Worm (Caenorhabditis elegans) whole organism, midembryonic: ENCODE data around the gene C50D2.10.

Source experiments
- T22C8.4 ChIP-seq: fragments of 200-800 bp; sonication (Bioruptor generic); IDR thresholded peaks from 2 replicates; pipeline ENCODE4 v1.3.6; 2022; ENCODE audit warnings: missing genetic modification characterization, missing compliant biosample characterization
- flt-1 ChIP-seq: fragments of 200-800 bp; sonication (Bioruptor generic); IDR thresholded peaks from 2 replicates; pipeline ENCODE4 v1.3.6; 2022; ENCODE audit warnings: missing genetic modification characterization, missing compliant biosample characterization

DNA sequence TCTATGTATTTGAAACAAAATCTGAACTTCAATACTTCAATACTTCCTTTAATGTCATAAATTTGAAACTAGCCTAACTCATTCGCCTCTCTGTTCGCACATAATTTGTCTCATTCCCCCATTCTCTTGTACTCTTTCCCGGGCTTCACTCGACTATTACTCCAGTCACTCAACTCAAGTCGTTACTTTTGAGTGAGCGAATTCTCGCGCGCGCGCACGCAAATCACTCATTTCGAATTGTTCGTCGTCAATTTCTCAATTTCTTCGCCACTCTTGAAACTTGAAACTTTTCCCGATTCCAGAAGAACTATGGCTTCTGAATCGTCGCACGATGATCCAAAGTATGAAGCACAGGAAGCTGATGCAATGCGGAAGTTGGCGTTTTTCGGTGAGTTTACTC is 5.3 kb downstream of the C50D2.10 start, which contains the start of gene col-68:
- no peak for TF ChIP-seq T22C8.4 (GFP tag; lab: Robert Waterston, UW)
- TF ChIP-seq flt-1 (GFP tag; lab: Robert Waterston, UW), result no peak
